Worm (Caenorhabditis elegans) whole organism, young adult: Measurements from ENCODE around the gene pll-1.

ENCODE experiments used
- B0336.3 ChIP-seq: fragments of 200-800 bp; sonication (Bioruptor generic); IDR thresholded peaks from 2 replicates; pipeline ENCODE4 v1.3.6; 2022; ENCODE audit warnings: missing genetic modification characterization, missing compliant biosample characterization
- C06A6.2 ChIP-seq: fragments of 200-800 bp; sonication (Bioruptor generic); conservative IDR thresholded peaks from 2 replicates; pipeline ENCODE4 v1.3.6; 2022; ENCODE audit warnings: missing genetic modification characterization, missing compliant biosample characterization
- D2030.7 ChIP-seq: fragments of 200-800 bp; sonication (Bioruptor generic); IDR thresholded peaks from 2 replicates; pipeline ENCODE4 v1.3.6; 2022; ENCODE audit warnings: missing genetic modification reagents, missing genetic modification characterization, missing compliant biosample characterization
- F49E8.2 ChIP-seq: sonication (generic microtip); optimal IDR thresholded peaks from 3 replicates; lab custom pipeline; 2017; ENCODE audit warnings: missing genetic modification characterization, mild to moderate bottlenecking, missing compliant biosample characterization, antibody characterized with exemption, moderate library complexity; ENCODE audit not compliant: insufficient read depth
- Y79H2A.3 ChIP-seq: fragments of 200-800 bp; sonication (Bioruptor generic); conservative IDR thresholded peaks from 2 replicates; pipeline ENCODE4 v1.3.6; 2022; ENCODE audit warnings: missing genetic modification reagents, missing genetic modification characterization, missing compliant biosample characterization
- attf-3 ChIP-seq: fragments of 200-800 bp; sonication (Bioruptor generic); conservative IDR thresholded peaks from 2 replicates; pipeline ENCODE4 v1.3.6; 2022; ENCODE audit warnings: missing genetic modification reagents, missing genetic modification characterization, missing compliant biosample characterization
- attf-5 ChIP-seq: fragments of 200-800 bp; sonication (Bioruptor generic); optimal IDR thresholded peaks from 2 replicates; lab custom pipeline; 2018; ENCODE audit warnings: mild to moderate bottlenecking, missing genetic modification characterization, missing compliant biosample characterization
- bed-2 ChIP-seq: fragments of 200-800 bp; sonication (Bioruptor generic); IDR thresholded peaks from 2 replicates; pipeline ENCODE4 v1.3.6; 2022; ENCODE audit warnings: missing genetic modification reagents, missing genetic modification characterization, missing compliant biosample characterization
- ccch-3 ChIP-seq: fragments of 200-800 bp; sonication (Bioruptor generic); optimal IDR thresholded peaks from 2 replicates; lab custom pipeline; 2018; ENCODE audit warnings: mild to moderate bottlenecking, missing genetic modification characterization, missing compliant biosample characterization
- ceh-58 ChIP-seq: fragments of 200-800 bp; sonication (Bioruptor generic); IDR thresholded peaks from 2 replicates; pipeline ENCODE4 v1.3.6; 2022; ENCODE audit warnings: missing genetic modification characterization, missing compliant biosample characterization
- chd-7 ChIP-seq: sonication (generic microtip); optimal IDR thresholded peaks from 2 replicates; lab custom pipeline; 2016; ENCODE audit warnings: mild to moderate bottlenecking, missing genetic modification characterization, moderate library complexity, missing compliant biosample characterization
- dox-1 ChIP-seq: fragments of 200-800 bp; sonication (Bioruptor generic); IDR thresholded peaks from 2 replicates; pipeline ENCODE4 v1.3.6; 2022; ENCODE audit warnings: missing genetic modification reagents, missing genetic modification characterization, missing compliant biosample characterization
- fkh-3 ChIP-seq: sonication (generic microtip); optimal IDR thresholded peaks from 2 replicates; lab custom pipeline; 2016; ENCODE audit warnings: mild to moderate bottlenecking, missing genetic modification characterization, missing compliant biosample characterization
- him-1 ChIP-seq: sonication (generic microtip); optimal IDR thresholded peaks from 2 replicates; lab custom pipeline; 2016; ENCODE audit warnings: missing genotype, missing genetic modification reagents, missing genetic modification characterization, missing compliant biosample characterization
- hrde-1 ChIP-seq: sonication (generic microtip); optimal IDR thresholded peaks from 2 replicates; lab custom pipeline; 2016; ENCODE audit warnings: missing genetic modification characterization, mild to moderate bottlenecking, missing compliant biosample characterization, moderate library complexity, missing genotype, missing genetic modification reagents, borderline replicate concordance
- lag-1 ChIP-seq: fragments of 200-800 bp; sonication (Bioruptor generic); IDR thresholded peaks from 2 replicates; pipeline ENCODE4 v1.3.6; 2022; ENCODE audit warnings: missing genetic modification reagents, missing genetic modification characterization, missing compliant biosample characterization
- lin-35 ChIP-seq, 3 experiments: fragments of 150-350 bp in 2 of 3; sonication (generic microtip) in 1 of 3; optimal IDR thresholded peaks; 2 replicates each; lab custom pipeline; 2014 to 2018; ENCODE audit warnings: missing biosample characterization in 3 of 3, missing genetic modification characterization in 3 of 3, missing genetic modification reagents in 3 of 3
- lin-54 ChIP-seq: fragments of 200-800 bp; sonication (Bioruptor generic); optimal IDR thresholded peaks from 2 replicates; lab custom pipeline; 2018; ENCODE audit warnings: mild to moderate bottlenecking, missing genetic modification characterization, missing compliant biosample characterization
- mel-28 ChIP-seq: sonication (generic microtip); optimal IDR thresholded peaks from 2 replicates; lab custom pipeline; 2016; ENCODE audit warnings: borderline replicate concordance, mild to moderate bottlenecking, missing genetic modification characterization, missing compliant biosample characterization
- nhr-90 ChIP-seq: sonication (generic microtip); optimal IDR thresholded peaks from 2 replicates; lab custom pipeline; 2016; ENCODE audit warnings: missing genotype, mild to moderate bottlenecking, missing genetic modification characterization, missing compliant biosample characterization
- pbrm-1 ChIP-seq: fragments of 200-800 bp; sonication (Bioruptor generic); IDR thresholded peaks from 2 replicates; pipeline ENCODE4 v1.3.6; 2022; ENCODE audit warnings: missing genetic modification reagents, missing genetic modification characterization, missing compliant biosample characterization
- rec-8 ChIP-seq, 2 experiments: sonication (generic microtip); optimal IDR thresholded peaks; 2 replicates each; lab custom pipeline; 2016; ENCODE audit warnings: mild to moderate bottlenecking in 2 of 2, missing genetic modification characterization in 2 of 2, missing genetic modification reagents in 2 of 2, missing genotype in 2 of 2, missing biosample characterization in 1 of 2, missing compliant biosample characterization in 1 of 2, moderate library complexity in 1 of 2
- rpc-1 ChIP-seq, 2 experiments: fragments of 150-350 bp in 1 of 2; sonication (generic microtip) in 1 of 2; optimal IDR thresholded peaks; 2 replicates each; lab custom pipeline; 2014 to 2018; ENCODE audit warnings: missing biosample characterization in 1 of 2, missing genetic modification characterization in 1 of 2, missing genetic modification reagents in 1 of 2, missing genotype in 1 of 2
- sea-2 ChIP-seq: fragments of 200-800 bp; sonication (Bioruptor generic); IDR thresholded peaks from 2 replicates; pipeline ENCODE4 v1.3.6; 2022; ENCODE audit warnings: missing genetic modification characterization, missing compliant biosample characterization
- sptf-2 ChIP-seq: fragments of 200-800 bp; sonication (Bioruptor generic); optimal IDR thresholded peaks from 2 replicates; lab custom pipeline; 2018; ENCODE audit warnings: mild to moderate bottlenecking, missing genetic modification characterization, missing compliant biosample characterization
- tbx-9 ChIP-seq: sonication (generic microtip); optimal IDR thresholded peaks from 2 replicates; lab custom pipeline; 2016; ENCODE audit warnings: borderline replicate concordance, missing genetic modification characterization, inconsistent platforms, missing compliant biosample characterization
- ztf-22 ChIP-seq: fragments of 200-800 bp; sonication (Bioruptor generic); optimal IDR thresholded peaks from 2 replicates; lab custom pipeline; 2018; ENCODE audit warnings: mild to moderate bottlenecking, missing genetic modification characterization, moderate library complexity, missing compliant biosample characterization
- ztf-26 ChIP-seq: sonication (generic microtip); optimal IDR thresholded peaks from 2 replicates; lab custom pipeline; 2017; ENCODE audit warnings: missing genetic modification characterization, missing compliant biosample characterization
- ztf-28 ChIP-seq: fragments of 200-800 bp; sonication (Bioruptor generic); IDR thresholded peaks from 2 replicates; pipeline ENCODE4 v1.3.6; 2022; ENCODE audit warnings: missing genetic modification reagents, missing genetic modification characterization, missing compliant biosample characterization
- ztf-6 ChIP-seq: fragments of 200-800 bp; sonication (Bioruptor generic); IDR thresholded peaks from 2 replicates; pipeline ENCODE4 v1.3.6; 2022; ENCODE audit warnings: missing genetic modification reagents, missing genetic modification characterization, missing compliant biosample characterization

Gene pll-1

ce11 chrIII:381198-381597, 15.4 kb downstream of the pll-1 start, which contains the start of gene gsto-3:
TSS of gene gsto-3 (minus strand) at chrIII:381298.
- TF ChIP-seq ztf-28 (GFP tag; lab: Robert Waterston, UW) (no peak), sptf-2 (GFP tag; lab: Kevin White, UChicago) (no peak), rec-8 (tag; optimal IDR thresholded peaks at IDR 0.05; lab: Kevin White, UChicago) (no peak), ccch-3 (GFP tag; lab: Kevin White, UChicago) (no peak), D2030.7 (no peak), dox-1 (no peak), lag-1 (GFP tag; lab: Robert Waterston, UW) (no peak), him-1 (tag; lab: Kevin White, UChicago) (no peak)

DNA sequence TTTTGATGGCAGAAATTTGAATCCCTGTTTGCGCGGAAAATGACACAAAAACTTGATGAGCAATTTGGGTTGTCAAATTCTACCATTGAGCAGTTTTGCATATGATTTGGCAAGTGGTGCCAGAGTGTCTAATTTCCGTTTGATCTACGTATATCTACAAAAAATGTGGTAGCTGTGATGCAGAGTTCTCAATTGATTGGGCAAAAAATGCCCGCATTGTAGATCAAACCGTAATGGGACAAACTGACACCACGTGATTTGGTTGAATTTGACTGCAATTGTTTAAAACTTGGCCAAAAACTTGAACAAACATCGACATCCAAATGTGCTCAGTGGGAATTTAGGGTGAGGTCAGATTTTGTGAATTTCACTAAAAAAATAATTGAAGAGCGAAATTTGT, 16.7 kb downstream of the pll-1 start, which contains the start of gene K10F12.7:
Gene K10F12.7 (minus strand): TSS at position 101 of the 400 bp plus-strand sequence.
- TF ChIP-seq tbx-9, result no peak
- no peak for TF ChIP-seq lin-54 (GFP tag; lab: Kevin White, UChicago)
- TF ChIP-seq rpc-1 (optimal IDR thresholded peaks at IDR 0.05; lab: Kevin White, UChicago), result no peak
- no peak for TF ChIP-seq rpc-1 (tag; optimal IDR thresholded peaks at IDR 0.05; lab: Kevin White, UChicago)
- no peak for TF ChIP-seq ztf-26 (tag; lab: Kevin White, UChicago)

DNA sequence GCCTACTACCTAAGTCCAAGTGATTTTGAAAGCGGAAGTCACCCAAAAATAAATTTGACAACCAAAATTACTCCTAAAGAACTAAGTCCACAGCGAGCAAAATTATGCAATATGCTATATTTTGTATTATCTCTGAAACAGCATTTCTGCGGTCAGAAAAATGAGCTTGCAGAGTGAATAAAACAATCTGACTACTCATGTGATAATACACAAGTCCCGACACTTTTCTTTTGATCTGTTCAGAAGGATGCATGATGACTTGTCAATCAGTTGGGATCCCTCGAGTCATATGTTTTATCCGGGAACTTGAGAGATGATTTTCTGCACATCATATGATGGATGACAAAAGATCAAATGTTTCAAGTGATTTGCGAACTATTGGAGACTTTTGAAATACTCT, 19.3 kb downstream of the pll-1 start:
- no peak for TF ChIP-seq ztf-6 (GFP tag; lab: Robert Waterston, UW)
- TF ChIP-seq pbrm-1 (GFP tag; lab: Robert Waterston, UW), result no peak
- no peak for TF ChIP-seq dox-1
- no peak for TF ChIP-seq nhr-90 (tag; lab: Kevin White, UChicago)

DNA sequence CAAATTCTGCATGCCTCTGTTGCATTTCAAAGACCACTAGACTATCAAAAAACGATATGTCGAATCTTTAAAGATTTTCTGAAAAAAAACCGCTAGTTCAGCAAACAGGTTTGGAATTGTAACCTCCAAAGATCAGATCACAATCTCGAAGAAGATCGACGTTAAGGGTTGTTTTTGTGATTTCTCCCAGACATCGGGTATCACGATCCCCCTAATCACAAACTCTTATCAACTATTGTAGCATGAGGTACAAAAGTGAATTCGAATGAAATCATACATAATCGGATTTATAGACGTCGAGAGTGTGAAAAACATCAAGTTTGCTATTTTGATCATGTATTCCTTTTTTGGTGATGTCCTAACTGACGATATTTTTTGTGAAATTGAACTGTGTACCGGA, 35.1 kb downstream of the pll-1 start:
- TF ChIP-seq B0336.3 (GFP tag; lab: Robert Waterston, UW) (no peak), ztf-22 (no peak), C06A6.2 (GFP tag; lab: Robert Waterston, UW) (no peak), chd-7 (tag; lab: Kevin White, UChicago) (no peak), bed-2 (GFP tag; lab: Robert Waterston, UW) (no peak), hrde-1 (tag; lab: Kevin White, UChicago) (no peak)

ce11 chrIII:402168-402813, 36.5 kb downstream of the pll-1 start, which contains the start of the genes Y55B1BL.1 and Y55B1BL.2:
TSS of gene Y55B1BL.1 (plus strand) at chrIII:402384.
TSS of gene Y55B1BL.2 (plus strand) at chrIII:402763.
- TF ChIP-seq F49E8.2 (no peak), attf-5 (GFP tag; lab: Kevin White, UChicago) (no peak), Y79H2A.3 (no peak), lin-35 (GFP tag; optimal IDR thresholded peaks at IDR 0.05; lab: Kevin White, UChicago) (no peak), attf-3 (GFP tag; lab: Robert Waterston, UW) (no peak), ceh-58 (GFP tag; lab: Robert Waterston, UW) (no peak), rpc-1 (optimal IDR thresholded peaks at IDR 0.05; lab: Kevin White, UChicago) (no peak), rpc-1 (tag; optimal IDR thresholded peaks at IDR 0.05; lab: Kevin White, UChicago) (no peak), sea-2 (no peak), fkh-3 (no peak), sptf-2 (GFP tag; lab: Kevin White, UChicago) (no peak), mel-28 (tag; lab: Kevin White, UChicago) (no peak)
